Worm (Caenorhabditis elegans) whole organism, L1 larva: ENCODE measurements around the gene ced-2.
A peak's percentile ranks its signal among the peaks of the same experiment; 100 is the strongest.

Experiments
- C04F5.9 ChIP-seq: sonication (generic microtip); optimal IDR thresholded peaks from 2 replicates; lab custom pipeline; 2016; ENCODE audit warnings: missing genetic modification characterization, missing compliant biosample characterization
- C16A3.4 ChIP-seq: fragments of 150-350 bp; optimal IDR thresholded peaks from 2 replicates; lab custom pipeline; 2014; ENCODE audit warnings: missing biosample characterization, missing genetic modification characterization
- C34B4.2 ChIP-seq: sonication (generic microtip); optimal IDR thresholded peaks from 2 replicates; lab custom pipeline; 2017; ENCODE audit warnings: mild to moderate bottlenecking, missing genetic modification characterization, missing compliant biosample characterization
- Y116A8C.19 ChIP-seq: sonication (generic microtip); optimal IDR thresholded peaks from 2 replicates; lab custom pipeline; 2016; ENCODE audit warnings: missing compliant biosample characterization, missing genetic modification characterization, borderline replicate concordance
- blmp-1 ChIP-seq: fragments of 150-350 bp; optimal IDR thresholded peaks from 2 replicates; lab custom pipeline; 2014; ENCODE audit warnings: missing biosample characterization, missing genetic modification characterization
- ceh-63 ChIP-seq: fragments of 200-800 bp; sonication (Bioruptor generic); optimal IDR thresholded peaks from 2 replicates; lab custom pipeline; 2018; ENCODE audit warnings: mild to moderate bottlenecking, missing genetic modification characterization, missing compliant biosample characterization
- ceh-82 ChIP-seq, 3 experiments: fragments of 150-350 bp in 1 of 3; sonication (generic microtip) in 2 of 3; optimal IDR thresholded peaks; 2 replicates each; lab custom pipeline; 2014 to 2017; ENCODE audit warnings: missing biosample characterization in 3 of 3, missing genetic modification characterization in 3 of 3
- dpl-1 ChIP-seq, 3 experiments: fragments of 150-350 bp in 2 of 3; sonication (generic microtip) in 1 of 3; optimal IDR thresholded peaks; 2 replicates each; lab custom pipeline; 2014 to 2017; ENCODE audit warnings: missing biosample characterization in 3 of 3, missing genetic modification characterization in 3 of 3, missing genetic modification reagents in 3 of 3
- dsc-1 ChIP-seq: sonication (generic microtip); optimal IDR thresholded peaks from 2 replicates; lab custom pipeline; 2016; ENCODE audit warnings: mild to moderate bottlenecking, missing genetic modification characterization, missing compliant biosample characterization
- efl-3 ChIP-seq: fragments of 200-800 bp; sonication (Bioruptor generic); optimal IDR thresholded peaks from 2 replicates; lab custom pipeline; 2018; ENCODE audit warnings: mild to moderate bottlenecking, missing genetic modification characterization, missing compliant biosample characterization
- fkh-4 ChIP-seq: sonication (generic microtip); optimal IDR thresholded peaks from 2 replicates; lab custom pipeline; 2016; ENCODE audit warnings: missing compliant biosample characterization, missing genetic modification characterization, borderline replicate concordance
- fos-1 ChIP-seq: fragments of 150-350 bp; optimal IDR thresholded peaks from 2 replicates; lab custom pipeline; 2014; ENCODE audit warnings: missing biosample characterization, missing genetic modification characterization
- hpl-2 ChIP-seq: fragments of 150-350 bp; optimal IDR thresholded peaks from 2 replicates; lab custom pipeline; 2014; ENCODE audit warnings: missing biosample characterization, missing genetic modification reagents, missing genetic modification characterization
- isw-1 ChIP-seq: fragments of 200-800 bp; sonication (Bioruptor generic); IDR thresholded peaks from 2 replicates; pipeline ENCODE4 v1.3.6; 2022; ENCODE audit warnings: missing genetic modification characterization, missing compliant biosample characterization
- lin-14 ChIP-seq: fragments of 200-800 bp; sonication (Bioruptor generic); optimal IDR thresholded peaks from 2 replicates; lab custom pipeline; 2018; ENCODE audit warnings: mild to moderate bottlenecking, missing genetic modification characterization, moderate library complexity, missing compliant biosample characterization
- lin-15B ChIP-seq: fragments of 150-350 bp; sonication (generic microtip); optimal IDR thresholded peaks from 3 replicates; lab custom pipeline; 2014; ENCODE audit warnings: missing biosample characterization, missing genetic modification characterization
- lin-35 ChIP-seq, 2 experiments: fragments of 150-350 bp; optimal IDR thresholded peaks; 2 replicates each; lab custom pipeline; 2014; ENCODE audit warnings: missing biosample characterization in 2 of 2, missing genetic modification characterization in 2 of 2, missing genetic modification reagents in 2 of 2
- lsy-2 ChIP-seq, 2 experiments: fragments of 150-350 bp; optimal IDR thresholded peaks; 2 replicates each; lab custom pipeline; 2014; ENCODE audit warnings: missing biosample characterization in 2 of 2, missing genetic modification characterization in 2 of 2
- mab-9 ChIP-seq: fragments of 200-800 bp; sonication (Bioruptor generic); IDR thresholded peaks from 2 replicates; pipeline ENCODE4 v1.3.6; 2022; ENCODE audit warnings: missing genetic modification reagents, missing genetic modification characterization, missing compliant biosample characterization
- mep-1 ChIP-seq: fragments of 150-350 bp; optimal IDR thresholded peaks from 2 replicates; lab custom pipeline; 2014; ENCODE audit warnings: missing biosample characterization, missing genetic modification characterization
- nhr-12 ChIP-seq: sonication (generic microtip); optimal IDR thresholded peaks from 2 replicates; lab custom pipeline; 2017; ENCODE audit warnings: missing biosample characterization, missing genetic modification characterization
- nhr-237 ChIP-seq: fragments of 150-350 bp; optimal IDR thresholded peaks from 2 replicates; lab custom pipeline; 2014; ENCODE audit warnings: missing biosample characterization, missing genetic modification characterization
- nhr-28 ChIP-seq: fragments of 150-350 bp; optimal IDR thresholded peaks from 2 replicates; lab custom pipeline; 2014; ENCODE audit warnings: missing biosample characterization, missing genetic modification characterization
- nhr-76 ChIP-seq: sonication (generic microtip); optimal IDR thresholded peaks from 2 replicates; lab custom pipeline; 2017; ENCODE audit warnings: missing biosample characterization, missing genetic modification characterization
- nhr-77 ChIP-seq: fragments of 150-350 bp; optimal IDR thresholded peaks from 2 replicates; lab custom pipeline; 2014; ENCODE audit warnings: missing biosample characterization, missing genetic modification characterization
- nhr-90 ChIP-seq: sonication (generic microtip); optimal IDR thresholded peaks from 2 replicates; lab custom pipeline; 2016; ENCODE audit warnings: mild to moderate bottlenecking, missing genetic modification characterization, missing compliant biosample characterization; ENCODE audit not compliant: poor library complexity
- pag-3 ChIP-seq: sonication (generic microtip); optimal IDR thresholded peaks from 2 replicates; lab custom pipeline; 2017; ENCODE audit warnings: missing genetic modification characterization, mild to moderate bottlenecking, missing compliant biosample characterization, antibody characterized with exemption, borderline replicate concordance; ENCODE audit not compliant: insufficient read depth
- pqm-1 ChIP-seq: sonication (generic microtip); optimal IDR thresholded peaks from 3 replicates; lab custom pipeline; 2017; ENCODE audit warnings: missing biosample characterization, missing genetic modification characterization
- skn-1 ChIP-seq: fragments of 150-350 bp; optimal IDR thresholded peaks from 2 replicates; lab custom pipeline; 2014; ENCODE audit warnings: missing biosample characterization, missing genetic modification characterization
- snpc-4 ChIP-seq: fragments of 150-350 bp; optimal IDR thresholded peaks from 2 replicates; lab custom pipeline; 2014; ENCODE audit warnings: missing biosample characterization, missing genetic modification characterization
- tbx-2 ChIP-seq: sonication (generic microtip); optimal IDR thresholded peaks from 2 replicates; lab custom pipeline; 2016; ENCODE audit warnings: missing genetic modification characterization, missing compliant biosample characterization
- unc-130 ChIP-seq: fragments of 150-350 bp; optimal IDR thresholded peaks from 2 replicates; lab custom pipeline; 2017; ENCODE audit warnings: missing biosample characterization, missing genetic modification characterization, inconsistent platforms
- unc-62 ChIP-seq: fragments of 150-350 bp; optimal IDR thresholded peaks from 2 replicates; lab custom pipeline; 2014; ENCODE audit warnings: missing biosample characterization, missing genetic modification reagents, missing genetic modification characterization
- unc-98 ChIP-seq: fragments of 200-800 bp; sonication (Bioruptor generic); IDR thresholded peaks from 2 replicates; pipeline ENCODE4 v1.3.6; 2022; ENCODE audit warnings: missing genetic modification characterization, missing compliant biosample characterization
- ztf-4 ChIP-seq: fragments of 150-350 bp; optimal IDR thresholded peaks from 2 replicates; lab custom pipeline; 2014; ENCODE audit warnings: missing biosample characterization, missing genetic modification characterization

Gene ced-2

DNA sequence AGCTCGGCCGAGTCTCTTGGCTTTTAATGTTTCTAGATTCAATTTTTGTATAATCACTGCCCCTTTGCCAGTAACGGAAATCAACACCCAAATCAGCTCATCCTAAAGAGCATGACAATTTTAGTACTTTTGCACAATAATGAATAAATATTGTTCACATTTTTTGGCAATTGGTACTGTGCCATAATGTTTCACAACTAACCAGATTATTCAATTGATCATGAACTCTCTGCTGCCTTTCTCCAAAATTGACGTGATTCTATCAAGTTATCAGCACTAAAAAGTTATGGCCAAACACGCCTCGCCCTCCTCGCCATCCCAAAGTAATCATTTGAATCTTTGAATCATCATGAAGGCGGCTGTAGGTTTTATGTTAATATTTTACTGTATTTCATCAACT is 35.2 kb upstream of the ced-2 start, which contains the start of gene hpo-6:
TSS of gene hpo-6 (plus strand) at position 301 of the 400 bp plus-strand sequence.
- TF ChIP-seq dpl-1 (GFP tag; optimal IDR thresholded peaks at IDR 0.05; lab: Kevin White, UChicago), result no peak
- TF ChIP-seq C34B4.2 (tag; lab: Kevin White, UChicago), result no peak
- no peak for TF ChIP-seq ztf-4
- no peak for TF ChIP-seq pag-3 (tag; lab: Kevin White, UChicago)
- TF ChIP-seq tbx-2 (tag; lab: Kevin White, UChicago), result no peak
- TF ChIP-seq efl-3 (GFP tag; lab: Kevin White, UChicago), result no peak
- no peak for TF ChIP-seq unc-130 (tag; lab: Kevin White, UChicago)
- TF ChIP-seq lin-14 (GFP tag; lab: Kevin White, UChicago), result no peak

DNA sequence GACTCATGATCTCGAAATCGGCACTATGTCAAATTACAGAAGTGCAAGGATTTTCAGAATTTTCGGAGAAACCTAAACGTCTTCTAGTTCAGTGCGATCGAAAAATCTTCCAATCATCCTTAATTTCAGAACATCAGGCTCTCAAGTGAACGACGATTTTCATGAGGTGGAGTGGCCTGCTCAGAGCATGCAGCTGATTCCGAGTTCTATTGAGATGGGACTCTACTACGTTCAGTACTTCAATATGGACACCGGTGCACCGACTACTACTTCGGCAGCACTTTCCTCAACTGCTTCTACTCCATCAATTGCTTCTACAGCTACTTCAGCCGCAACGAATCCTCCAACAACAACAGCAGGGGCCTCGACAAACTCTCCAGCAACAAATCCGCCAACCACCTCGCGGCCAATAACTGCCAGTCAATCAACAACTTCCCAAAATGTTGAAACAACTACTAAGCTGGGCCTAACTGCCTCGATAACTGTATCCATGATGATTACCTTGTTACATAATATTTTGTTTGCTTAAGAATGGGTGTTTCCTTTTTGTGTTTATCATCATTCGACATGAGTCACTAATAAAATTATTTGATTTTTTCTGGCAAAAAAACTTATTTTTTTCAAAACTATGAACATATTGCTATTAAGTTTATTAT is 33.5 kb upstream of the ced-2 start, which contains the start of gene Y41D4B.15:
TSS of gene Y41D4B.15 (plus strand) at position 606 of the 656 bp plus-strand sequence.
- TF ChIP-seq snpc-4, result no peak
- TF ChIP-seq efl-3 (GFP tag; lab: Kevin White, UChicago), result no peak
- TF ChIP-seq skn-1 (tag; lab: Kevin White, UChicago), result no peak
- no peak for TF ChIP-seq mep-1 (tag; lab: Kevin White, UChicago)
- TF ChIP-seq lsy-2 (tag; optimal IDR thresholded peaks at IDR 0.05; lab: Kevin White, UChicago), result no peak
- TF ChIP-seq nhr-76 (tag; lab: Kevin White, UChicago), result no peak
- TF ChIP-seq nhr-90, result no peak
- no peak for TF ChIP-seq lin-35 (GFP tag; optimal IDR thresholded peaks at IDR 0.05; lab: Kevin White, UChicago)
- no peak for TF ChIP-seq Y116A8C.19
- TF ChIP-seq pqm-1 (tag; lab: Kevin White, UChicago), result no peak
- no peak for TF ChIP-seq fkh-4 (tag; lab: Kevin White, UChicago)
- TF ChIP-seq, all 84 proteins: peak for 0

DNA sequence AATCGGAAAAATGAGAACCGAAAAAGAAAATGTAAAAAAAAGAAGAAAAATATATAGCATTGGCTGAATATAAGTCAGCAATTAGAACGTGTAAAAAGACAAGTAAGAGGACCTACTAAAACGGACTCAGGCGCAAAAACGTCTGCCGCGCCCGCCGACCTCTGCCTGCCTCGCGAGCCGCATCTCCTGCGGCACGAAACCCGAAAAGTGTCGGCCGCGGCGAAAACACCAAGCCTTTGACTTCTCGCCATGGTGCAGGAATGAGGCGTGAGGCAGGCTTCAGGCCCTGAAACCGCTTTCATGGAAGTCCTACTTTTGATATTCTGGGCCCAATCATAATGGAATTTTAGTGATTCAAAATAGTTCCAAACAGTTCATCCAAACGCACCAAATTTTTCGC is 31.4 kb upstream of the ced-2 start:
- no peak for TF ChIP-seq unc-98
- TF ChIP-seq ztf-4, result no peak
- TF ChIP-seq nhr-12, result no peak
- TF ChIP-seq efl-3 (GFP tag; lab: Kevin White, UChicago), result no peak
- TF ChIP-seq lin-35 (GFP tag; optimal IDR thresholded peaks at IDR 0.05; lab: Kevin White, UChicago), result no peak
- no peak for TF ChIP-seq ceh-63
- no peak for TF ChIP-seq nhr-237 (tag; lab: Kevin White, UChicago)
- no peak for TF ChIP-seq hpl-2 (GFP tag; lab: Kevin White, UChicago)
- TF ChIP-seq dsc-1 (tag; lab: Kevin White, UChicago), result no peak
- no peak for TF ChIP-seq lin-15B (tag; lab: Kevin White, UChicago)
- no peak for TF ChIP-seq blmp-1 (tag; lab: Kevin White, UChicago)
- TF ChIP-seq fos-1 (tag; lab: Kevin White, UChicago), result no peak
- no peak for TF ChIP-seq C16A3.4
- no peak for TF ChIP-seq isw-1 (GFP tag; lab: Robert Waterston, UW)

DNA sequence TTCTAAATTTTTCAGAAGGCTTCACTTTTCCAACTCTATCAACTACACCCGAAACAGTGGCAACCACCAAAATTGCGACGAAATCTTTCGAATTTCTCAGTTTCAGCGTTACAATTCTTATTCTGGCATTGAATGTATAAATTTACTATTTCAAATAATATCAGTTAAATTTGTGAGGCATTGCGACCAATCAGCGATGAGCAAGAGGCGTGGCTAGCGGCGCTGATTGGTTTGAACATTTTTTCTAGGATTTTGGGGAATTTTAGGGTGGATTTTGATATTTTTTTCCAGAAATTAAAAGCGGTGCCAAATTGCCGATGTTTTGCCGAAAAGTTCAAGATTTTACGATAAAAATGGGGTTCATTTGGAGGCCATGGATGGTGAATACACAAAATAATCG is 29.5 kb upstream of the ced-2 start:
- TF ChIP-seq mab-9 (GFP tag; lab: Robert Waterston, UW), result no peak
- TF ChIP-seq nhr-77, result no peak
- TF ChIP-seq unc-62 (GFP tag; lab: Kevin White, UChicago), result no peak
- no peak for TF ChIP-seq nhr-28 (tag; lab: Kevin White, UChicago)
- no peak for TF ChIP-seq C04F5.9 (tag; lab: Kevin White, UChicago)
- TF ChIP-seq isw-1 (GFP tag; lab: Robert Waterston, UW), result no peak

DNA sequence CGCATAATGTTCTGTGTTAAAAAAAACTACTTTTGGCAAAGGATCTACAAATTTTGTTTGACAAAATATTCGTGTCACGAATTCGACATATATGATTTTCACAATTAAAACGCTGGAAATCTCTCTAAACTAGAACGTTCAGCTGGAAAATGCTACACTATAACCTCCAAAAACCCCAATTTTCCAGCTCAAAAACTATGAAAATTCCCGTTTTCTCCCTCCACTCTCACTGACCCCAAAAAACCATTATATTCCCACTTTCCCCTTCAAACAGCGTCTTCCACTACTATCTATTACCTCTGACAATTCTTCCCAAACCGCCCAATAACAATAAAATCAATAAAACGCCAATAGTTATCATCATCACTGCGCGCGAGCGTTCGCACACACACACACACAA is 20.4 kb upstream of the ced-2 start, which contains the start of gene Y41D4B.14:
TSS of gene Y41D4B.14 (plus strand) at position 301 of the 400 bp plus-strand sequence.
- no peak for TF ChIP-seq ceh-82 (tag; optimal IDR thresholded peaks at IDR 0.05; lab: Kevin White, UChicago)
- peak; percentile 60 for TF ChIP-seq blmp-1 (tag; lab: Kevin White, UChicago)
